Fruit fly (Drosophila melanogaster) whole organism, adult: ENCODE data around the gene RasGAP1.

Experiments used
- CG14711 ChIP-seq: fragments of 200-800 bp; sonication (Bioruptor generic); optimal IDR thresholded peaks from 2 replicates; lab custom pipeline; 2018; ENCODE audit warnings: missing biosample characterization, mild to moderate bottlenecking, missing genetic modification characterization, moderate library complexity
- CG5204 ChIP-seq: fragments of 200-800 bp; sonication (Bioruptor generic); optimal IDR thresholded peaks from 2 replicates; lab custom pipeline; 2016; ENCODE audit warnings: missing biosample characterization, missing genetic modification characterization
- CG7045 ChIP-seq: fragments of 200-800 bp; sonication (Bioruptor generic); optimal IDR thresholded peaks from 2 replicates; lab custom pipeline; 2017; ENCODE audit warnings: missing biosample characterization, mild to moderate bottlenecking, missing genetic modification characterization
- Clk ChIP-seq: fragments of 200-800 bp; sonication (Bioruptor generic); optimal IDR thresholded peaks from 2 replicates; lab custom pipeline; 2017; ENCODE audit warnings: missing biosample characterization, missing genetic modification characterization
- Crg-1 ChIP-seq: fragments of 200-800 bp; sonication (Bioruptor generic); optimal IDR thresholded peaks from 2 replicates; lab custom pipeline; 2016; ENCODE audit warnings: missing biosample characterization, missing genetic modification characterization
- Hr96 ChIP-seq: fragments of 200-800 bp; sonication (Bioruptor generic); optimal IDR thresholded peaks from 2 replicates; lab custom pipeline; 2016; ENCODE audit warnings: missing biosample characterization, missing genetic modification characterization
- kay ChIP-seq: fragments of 200-800 bp; sonication (Bioruptor generic); peaks from one replicate; lab custom pipeline; 2016; ENCODE audit warnings: missing biosample characterization, missing genetic modification characterization, borderline replicate concordance
- toe ChIP-seq: fragments of 200-800 bp; sonication (Bioruptor generic); optimal IDR thresholded peaks from 2 replicates; lab custom pipeline; 2016; ENCODE audit warnings: missing biosample characterization, missing genetic modification characterization

DNA sequence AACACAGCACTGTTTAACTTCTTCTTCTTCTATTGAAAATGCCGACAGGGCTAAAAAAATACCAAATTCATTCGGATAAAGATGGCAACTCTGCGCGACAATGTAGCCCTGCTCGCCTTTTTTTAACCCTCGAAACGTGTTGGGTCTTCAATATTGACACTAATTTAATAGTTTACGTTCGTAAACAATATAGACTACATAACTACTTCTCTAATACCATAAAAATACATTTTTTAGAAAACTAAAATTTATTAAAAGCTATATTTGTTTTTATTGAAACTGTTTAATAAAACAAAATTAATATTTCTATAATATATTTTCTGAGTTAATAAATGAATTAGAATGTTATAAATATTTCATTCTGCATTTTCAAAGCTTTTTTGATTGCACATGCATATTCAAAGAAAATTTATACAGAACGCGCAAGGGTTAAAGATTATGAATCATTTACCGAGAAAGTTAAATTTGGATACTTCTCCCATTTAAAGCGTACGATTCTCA lies 33.6 kb upstream of the RasGAP1 start, which contains the start of the genes Taf2 and CalpB:
- TF ChIP-seq Crg-1 (GFP tag; lab: Kevin White, UChicago) (peak; percentile 57), kay (GFP tag; lab: Kevin White, UChicago) (no peak), CG14711 (tag; lab: Kevin White, UChicago) (peak; percentile 97), toe (GFP tag; lab: Kevin White, UChicago) (peak; percentile 4), CG5204 (GFP tag; lab: Kevin White, UChicago) (peak; percentile 56), Clk (GFP tag; lab: Kevin White, UChicago) (peak; percentile 48), CG7045 (peak; percentile 85), Hr96 (peak; percentile 38)
